Worm (Caenorhabditis elegans) whole organism, L4 larva: ENCODE results near the gene srw-48.

Experiments
- F26F4.8 ChIP-seq: fragments of 200-800 bp; sonication (Bioruptor generic); conservative IDR thresholded peaks from 2 replicates; pipeline ENCODE4 v1.3.6; 2022; ENCODE audit warnings: missing genetic modification characterization, missing compliant biosample characterization
- F44E2.7 ChIP-seq: fragments of 200-800 bp; sonication (Bioruptor generic); IDR thresholded peaks from 2 replicates; pipeline ENCODE4 v2.1.2; 2022; ENCODE audit warnings: missing genetic modification characterization, missing compliant biosample characterization
- T26A8.4 ChIP-seq: fragments of 200-800 bp; sonication (Bioruptor generic); IDR thresholded peaks from 2 replicates; pipeline ENCODE4 v1.3.6; 2022; ENCODE audit warnings: missing genetic modification characterization, missing compliant biosample characterization
- Y75B8A.6 ChIP-seq: fragments of 200-800 bp; sonication (Bioruptor generic); IDR thresholded peaks from 2 replicates; pipeline ENCODE4 v1.3.6; 2022; ENCODE audit warnings: missing genetic modification reagents, missing genetic modification characterization, missing compliant biosample characterization
- aha-1 ChIP-seq: fragments of 150-350 bp; peaks from one replicate; lab custom pipeline; 2014; ENCODE audit warnings: missing biosample characterization, missing genetic modification characterization
- daf-16 ChIP-seq, 3 experiments: sonication (generic microtip); optimal IDR thresholded peaks; 2 replicates each; lab custom pipeline; 2016 to 2017; ENCODE audit warnings: missing genetic modification characterization in 3 of 3, missing genetic modification reagents in 3 of 3, mild to moderate bottlenecking in 2 of 3, missing compliant biosample characterization in 2 of 3, missing biosample characterization in 1 of 3, moderate library complexity in 1 of 3
- daf-19 ChIP-seq: fragments of 200-800 bp; sonication (Bioruptor generic); conservative IDR thresholded peaks from 2 replicates; pipeline ENCODE4 v1.3.6; 2022; ENCODE audit warnings: missing genetic modification characterization, missing compliant biosample characterization
- daf-8 ChIP-seq: fragments of 200-800 bp; sonication (Bioruptor generic); IDR thresholded peaks from 2 replicates; pipeline ENCODE4 v1.3.6; 2022; ENCODE audit warnings: missing genetic modification characterization, missing compliant biosample characterization
- dmd-8 ChIP-seq: fragments of 200-800 bp; sonication (Bioruptor generic); IDR thresholded peaks from 2 replicates; pipeline ENCODE4 v1.3.6; 2022; ENCODE audit warnings: missing genetic modification characterization, missing compliant biosample characterization
- dmd-9 ChIP-seq: fragments of 200-800 bp; sonication (Bioruptor generic); IDR thresholded peaks from 2 replicates; pipeline ENCODE4 v1.3.6; 2022; ENCODE audit warnings: missing genetic modification reagents, missing genetic modification characterization, missing compliant biosample characterization
- dpl-1 ChIP-seq: fragments of 150-350 bp; optimal IDR thresholded peaks from 2 replicates; lab custom pipeline; 2014; ENCODE audit warnings: missing biosample characterization, missing genetic modification reagents, missing genetic modification characterization
- egl-27 ChIP-seq: sonication (generic microtip); optimal IDR thresholded peaks from 3 replicates; lab custom pipeline; 2017; ENCODE audit warnings: missing biosample characterization, missing genetic modification reagents, missing genetic modification characterization
- egl-43 ChIP-seq: fragments of 200-800 bp; sonication (Bioruptor generic); IDR thresholded peaks from 2 replicates; pipeline ENCODE4 v1.3.6; 2022; ENCODE audit warnings: missing genetic modification reagents, missing genetic modification characterization, missing compliant biosample characterization
- hif-1 ChIP-seq, 2 experiments: sonication (generic microtip); optimal IDR thresholded peaks; 2 replicates each; lab custom pipeline; 2016 to 2017; ENCODE audit warnings: missing compliant biosample characterization in 2 of 2, missing genetic modification characterization in 2 of 2, missing genetic modification reagents in 2 of 2, missing genotype in 2 of 2, mild to moderate bottlenecking in 1 of 2
- hlh-30 ChIP-seq: sonication (generic microtip); optimal IDR thresholded peaks from 2 replicates; lab custom pipeline; 2017; ENCODE audit warnings: antibody characterized with exemption, mild to moderate bottlenecking, missing genetic modification characterization, missing compliant biosample characterization; ENCODE audit not compliant: insufficient read depth
- lin-1 ChIP-seq: fragments of 200-800 bp; sonication (Bioruptor generic); IDR thresholded peaks from 2 replicates; pipeline ENCODE4 v1.3.6; 2022; ENCODE audit warnings: missing genetic modification reagents, missing genetic modification characterization, missing compliant biosample characterization
- lir-3 ChIP-seq: sonication (generic microtip); optimal IDR thresholded peaks from 2 replicates; lab custom pipeline; 2016; ENCODE audit warnings: mild to moderate bottlenecking, missing genetic modification characterization, missing compliant biosample characterization
- mdt-29 ChIP-seq: fragments of 200-800 bp; sonication (Bioruptor generic); IDR thresholded peaks from 2 replicates; pipeline ENCODE4 v1.3.6; 2022; ENCODE audit warnings: missing genetic modification reagents, missing genetic modification characterization, missing compliant biosample characterization
- nhr-41 ChIP-seq: fragments of 200-800 bp; sonication (Bioruptor generic); IDR thresholded peaks from 2 replicates; pipeline ENCODE4 v1.3.6; 2022; ENCODE audit warnings: missing genetic modification reagents, missing genetic modification characterization, missing compliant biosample characterization
- nhr-48 ChIP-seq: sonication (generic microtip); optimal IDR thresholded peaks from 2 replicates; lab custom pipeline; 2016; ENCODE audit warnings: mild to moderate bottlenecking, missing genetic modification characterization, missing compliant biosample characterization
- nhr-77 ChIP-seq: fragments of 150-350 bp; optimal IDR thresholded peaks from 2 replicates; lab custom pipeline; 2014; ENCODE audit warnings: missing biosample characterization, missing genetic modification characterization
- php-3 ChIP-seq: fragments of 200-800 bp; sonication (Bioruptor generic); IDR thresholded peaks from 2 replicates; pipeline ENCODE4 v1.3.6; 2022; ENCODE audit warnings: missing genetic modification reagents, missing genetic modification characterization, missing compliant biosample characterization
- snpc-1.2 ChIP-seq: fragments of 200-800 bp; sonication (Bioruptor generic); IDR thresholded peaks from 2 replicates; pipeline ENCODE4 v1.3.6; 2022; ENCODE audit warnings: missing genetic modification reagents, missing genetic modification characterization, missing compliant biosample characterization
- tag-97 ChIP-seq: fragments of 200-800 bp; sonication (Bioruptor generic); IDR thresholded peaks from 2 replicates; pipeline ENCODE4 v1.3.6; 2022; ENCODE audit warnings: missing genetic modification characterization, missing compliant biosample characterization
- unc-62 ChIP-seq, 3 experiments: fragments of 150-350 bp in 1 of 3; sonication (generic microtip); optimal IDR thresholded peaks in 2 of 3; peaks in 1 of 3; 1 replicate in 1 of 3; 2 replicates in 2 of 3; lab custom pipeline; 2014 to 2017; ENCODE audit warnings: missing biosample characterization in 3 of 3, missing genetic modification characterization in 3 of 3, missing genetic modification reagents in 3 of 3, missing genotype in 1 of 3
- ztf-11 ChIP-seq: fragments of 150-350 bp; optimal IDR thresholded peaks from 2 replicates; lab custom pipeline; 2014; ENCODE audit warnings: missing biosample characterization, missing genetic modification characterization

Gene srw-48

ce11 chrV:16433471-16433870 is 12.7 kb downstream of the srw-48 start, which contains the start of gene clec-234:
Gene clec-234 (minus strand): TSS chrV:16433571.
- TF ChIP-seq php-3 (GFP tag; lab: Robert Waterston, UW) (no peak), Y75B8A.6 (GFP tag; lab: Robert Waterston, UW) (no peak), tag-97 (GFP tag; lab: Robert Waterston, UW) (no peak), daf-19 (no peak), daf-8 (GFP tag; lab: Robert Waterston, UW) (no peak), F26F4.8 (GFP tag; lab: Robert Waterston, UW) (no peak), dmd-8 (GFP tag; lab: Robert Waterston, UW) (no peak)

ce11 chrV:16435510-16435909 is 14.7 kb downstream of the srw-48 start, which contains the start of the genes F26D2.13 and F26D2.14:
Gene F26D2.13 (minus strand): TSS chrV:16435610.
Gene F26D2.14 (plus strand): TSS chrV:16435855.
- TF ChIP-seq dpl-1 = no peak
- TF ChIP-seq aha-1 = peak; percentile 82
- TF ChIP-seq F44E2.7 (GFP tag; lab: Robert Waterston, UW) = no peak

- TF ChIP-seq egl-43 = no peak
- TF ChIP-seq unc-62 (GFP tag; optimal IDR thresholded peaks at IDR 0.05 in 1 of 2; lab: Kevin White, UChicago) = peak in 1 of 2 experiments; percentile 72
- TF ChIP-seq unc-62 (tag; optimal IDR thresholded peaks at IDR 0.05; lab: Kevin White, UChicago) = no peak
Observed at ce11 chrV:16437546-16437945, 16.8 kb downstream of the srw-48 start, which contains the start of gene F26D2.15. Gene F26D2.15 (plus strand): TSS chrV:16437846.

DNA sequence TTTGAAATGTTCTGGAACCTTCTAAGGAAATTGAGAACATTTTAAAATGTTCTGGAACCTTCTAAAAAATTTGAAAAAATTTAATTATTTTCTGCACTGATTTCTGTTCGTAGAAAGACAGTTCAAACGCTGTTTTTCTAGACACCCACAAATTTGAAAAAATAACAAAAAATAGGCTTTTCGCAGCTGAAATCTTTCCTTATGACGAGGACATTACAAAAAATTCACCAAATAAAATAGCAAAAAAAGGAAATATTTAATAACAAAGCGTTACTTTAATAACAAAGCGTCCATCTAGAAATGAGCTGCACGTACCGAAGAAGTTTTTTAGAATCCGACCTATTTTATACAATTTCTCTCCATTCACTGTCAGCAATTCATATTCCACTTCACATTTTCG is 22.8 kb downstream of the srw-48 start, which contains the start of gene srh-141:
Gene srh-141 (plus strand): TSS at position 301 of the 400 bp plus-strand sequence.
- TF ChIP-seq nhr-77 (tag; lab: Kevin White, UChicago) (no peak), unc-62 (GFP tag; optimal IDR thresholded peaks at IDR 0.05 in 1 of 2; lab: Kevin White, UChicago) (peak in 1 of 2 experiments; percentile 60), unc-62 (tag; optimal IDR thresholded peaks at IDR 0.05; lab: Kevin White, UChicago) (no peak)

ce11 chrV:16445676-16446075 is 24.9 kb downstream of the srw-48 start, which contains the start of gene T08G3.6:
Gene T08G3.6 (plus strand): TSS chrV:16445976.
- no peak for TF ChIP-seq unc-62 (GFP tag; optimal IDR thresholded peaks at IDR 0.05 in 1 of 2; lab: Kevin White, UChicago)
- no peak for TF ChIP-seq unc-62 (tag; optimal IDR thresholded peaks at IDR 0.05; lab: Kevin White, UChicago)
- TF ChIP-seq egl-27 (tag; lab: Kevin White, UChicago) = no peak
- no peak for TF ChIP-seq daf-16 (GFP tag; optimal IDR thresholded peaks at IDR 0.05; lab: Kevin White, UChicago)
- TF ChIP-seq daf-16 (tag; optimal IDR thresholded peaks at IDR 0.05; lab: Kevin White, UChicago) = no peak

DNA sequence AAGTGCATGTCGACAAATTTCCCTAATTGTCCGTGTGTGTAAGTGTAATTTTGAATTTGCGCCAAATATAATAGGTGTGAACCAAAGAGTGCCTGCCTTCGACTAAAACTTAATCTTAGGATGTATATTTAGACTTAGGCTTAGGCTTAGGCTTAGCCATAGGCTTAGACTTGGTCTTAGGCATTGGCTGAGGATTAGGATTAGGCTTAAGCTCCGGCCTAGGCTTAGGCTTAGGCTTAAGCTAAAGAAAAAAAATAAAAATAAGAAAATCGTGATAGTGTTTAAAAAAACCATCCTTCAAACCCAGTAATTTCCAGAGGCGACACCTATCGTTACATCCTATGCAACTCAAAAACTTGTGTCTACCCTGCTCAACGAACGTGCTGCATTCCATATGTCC is 25.4 kb downstream of the srw-48 start:
- no peak for TF ChIP-seq snpc-1.2 (GFP tag; lab: Robert Waterston, UW)
- TF ChIP-seq mdt-29 (GFP tag; lab: Robert Waterston, UW) = no peak
- no peak for TF ChIP-seq daf-19
- no peak for TF ChIP-seq nhr-48 (tag; lab: Kevin White, UChicago)
- TF ChIP-seq dmd-9 (GFP tag; lab: Robert Waterston, UW) = no peak
- no peak for TF ChIP-seq T26A8.4 (GFP tag; lab: Robert Waterston, UW)
- TF ChIP-seq lir-3 = no peak

DNA sequence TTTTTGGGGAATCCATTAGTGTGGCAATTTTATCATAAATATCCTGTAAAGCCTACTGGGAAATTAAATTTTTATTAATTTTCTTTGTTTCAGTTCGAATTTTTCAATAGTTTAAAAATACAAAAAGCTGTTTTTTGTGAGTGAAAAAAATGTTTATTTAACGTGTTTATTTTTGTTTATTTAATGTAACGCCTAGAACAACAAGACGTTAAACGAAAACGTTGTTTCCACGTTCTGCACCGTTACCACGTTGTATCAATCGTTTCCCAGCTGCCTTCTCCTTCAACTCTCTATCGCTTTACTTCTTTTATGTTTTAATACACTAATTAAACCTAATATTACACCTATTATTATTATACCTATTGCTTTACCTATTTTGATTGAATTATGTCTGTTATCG is 26.9 kb downstream of the srw-48 start, which contains the start of gene T08G3.13:
Gene T08G3.13 (plus strand): TSS at position 301 of the 400 bp plus-strand sequence.
- no peak for TF ChIP-seq lin-1 (GFP tag; lab: Robert Waterston, UW)
- TF ChIP-seq nhr-41 = no peak
- TF ChIP-seq hif-1 (tag; optimal IDR thresholded peaks at IDR 0.05; lab: Kevin White, UChicago) = no peak
- TF ChIP-seq hlh-30 (tag; lab: Kevin White, UChicago) = no peak
- no peak for TF ChIP-seq ztf-11
- TF ChIP-seq, all 104 proteins: peak for 0
